Worm (Caenorhabditis elegans): ENCODE results near the gene nspc-3.

nspc-3 gene

DNA sequence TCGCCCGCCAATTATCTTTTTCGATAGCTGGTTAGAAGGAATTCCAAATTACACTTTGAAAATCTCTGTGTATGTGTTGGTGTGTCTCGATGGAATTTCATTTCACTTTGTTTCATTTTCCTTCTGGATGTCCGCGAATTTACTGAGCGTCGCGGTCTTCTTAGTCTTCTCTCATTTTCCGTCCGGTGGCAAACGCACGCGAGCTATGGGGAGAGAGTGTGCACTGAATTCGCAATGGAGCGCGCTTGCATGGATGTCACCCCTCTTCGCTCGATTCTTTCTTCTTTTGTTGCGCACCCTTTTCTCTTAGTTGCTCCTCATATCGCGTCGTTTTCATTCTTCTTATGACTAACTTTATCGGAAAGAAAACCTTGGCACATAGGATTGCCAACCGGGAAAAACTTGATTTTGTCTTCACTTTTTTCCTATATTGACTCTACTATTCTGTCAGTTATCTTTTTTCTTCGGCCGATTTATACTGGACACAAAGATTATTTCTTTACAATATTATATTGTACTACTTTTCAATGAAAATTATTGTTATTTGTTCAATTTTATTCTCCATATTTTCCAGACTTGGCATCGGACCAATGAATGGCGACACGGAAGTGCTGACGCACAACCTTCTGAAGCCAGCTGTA, 14.9 kb downstream of the nspc-3 start, which contains the start of gene dhhc-14:
TSS of gene dhhc-14 (plus strand) at position 591 of the 641 bp plus-strand sequence.
- TF ChIP-seq T22C8.4 (GFP tag; IDR thresholded peaks at IDR 0.05) = no peak
- 0 out of 2 replicates have a peak, but pooled peaks have one; percentile 52 for TF ChIP-seq flt-1 (GFP tag; IDR thresholded peaks at IDR 0.05)
- no peak for TF ChIP-seq ztf-29 (GFP tag; IDR thresholded peaks at IDR 0.05)
- TF ChIP-seq cog-1 (tag; optimal IDR thresholded peaks at IDR 0.05) = peak; percentile 37
- TF ChIP-seq ref-1 (GFP tag; conservative IDR thresholded peaks at IDR 0.05) = no peak
- peak; percentile 64; the same call in 1 of the 2 replicates for TF ChIP-seq ztf-23 (GFP tag; IDR thresholded peaks at IDR 0.05)
- no peak for TF ChIP-seq tab-1 (GFP tag; IDR thresholded peaks at IDR 0.05)
- TF ChIP-seq med-1 (GFP tag; optimal IDR thresholded peaks at IDR 0.05; ENCODE audit: insufficient read depth) = no peak
- no peak for TF ChIP-seq klf-2 (GFP tag; conservative IDR thresholded peaks at IDR 0.05)

DNA sequence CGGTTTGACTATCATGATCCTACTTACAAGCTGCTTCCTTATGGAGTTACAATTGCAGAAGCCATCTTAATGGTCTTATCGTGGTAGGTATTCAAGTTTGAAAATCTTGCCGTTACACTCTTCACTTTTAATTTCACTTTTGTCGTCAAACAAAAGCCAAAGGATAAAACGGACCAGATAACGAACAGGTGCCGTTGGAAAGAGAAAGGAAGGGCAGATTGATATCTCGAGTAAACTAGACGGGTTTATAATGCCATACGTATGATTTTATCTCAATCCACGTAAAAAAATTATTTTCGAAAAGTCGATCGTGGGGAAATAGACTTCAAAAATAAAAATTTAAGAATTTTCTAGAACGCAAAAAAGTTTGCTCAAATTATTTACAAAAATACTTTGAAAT, 17.1 kb downstream of the nspc-3 start:
- TF ChIP-seq med-1 (GFP tag; optimal IDR thresholded peaks at IDR 0.05; ENCODE audit: insufficient read depth) (no peak), klf-2 (GFP tag; conservative IDR thresholded peaks at IDR 0.05) (no peak), cog-1 (tag; optimal IDR thresholded peaks at IDR 0.05) (no peak), ref-1 (GFP tag; conservative IDR thresholded peaks at IDR 0.05) (no peak), flt-1 (GFP tag; IDR thresholded peaks at IDR 0.05) (no peak), ztf-23 (GFP tag; IDR thresholded peaks at IDR 0.05) (no peak), T22C8.4 (GFP tag; IDR thresholded peaks at IDR 0.05) (no peak), ztf-29 (GFP tag; IDR thresholded peaks at IDR 0.05) (no peak), tab-1 (GFP tag; IDR thresholded peaks at IDR 0.05) (no peak)

DNA sequence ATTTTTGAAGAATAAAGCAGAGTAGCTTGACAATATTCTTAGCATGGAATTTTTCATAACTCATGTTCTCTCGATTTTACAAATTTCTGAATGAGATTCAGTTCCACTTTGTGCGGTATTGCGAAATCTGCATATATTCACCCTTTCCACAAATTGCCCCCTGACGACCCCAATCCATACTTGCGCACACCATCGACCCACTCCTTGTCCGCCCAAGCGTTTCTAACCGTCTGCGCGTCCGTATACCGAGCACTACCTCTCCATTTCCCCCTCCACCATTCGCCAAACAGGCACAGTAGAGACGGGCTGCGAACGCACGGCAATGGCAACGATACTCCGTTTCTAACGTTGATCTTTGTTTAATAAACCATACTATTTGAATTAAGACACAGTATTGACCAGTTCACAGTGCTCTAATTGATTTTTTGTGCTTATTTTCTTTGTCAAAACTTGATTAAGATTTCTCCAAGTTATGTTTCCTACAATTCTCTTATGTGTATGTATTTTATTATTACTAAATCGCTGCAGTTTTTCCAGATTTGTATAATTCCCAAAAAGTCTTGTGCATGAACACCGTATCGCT, 19.8 kb downstream of the nspc-3 start, which contains the start of gene utx-1:
TSS of gene utx-1 (plus strand) at position 533 of the 583 bp plus-strand sequence.
- TF ChIP-seq T22C8.4 (GFP tag; IDR thresholded peaks at IDR 0.05) (peak; percentile 54; the same call in 1 of the 2 replicates), ref-1 (GFP tag; conservative IDR thresholded peaks at IDR 0.05) (no peak), tab-1 (GFP tag; IDR thresholded peaks at IDR 0.05) (peak; percentile 8; the same call in 1 of the 2 replicates), ztf-29 (GFP tag; IDR thresholded peaks at IDR 0.05) (no peak), cog-1 (tag; optimal IDR thresholded peaks at IDR 0.05) (peak; percentile 3), flt-1 (GFP tag; IDR thresholded peaks at IDR 0.05) (no peak), klf-2 (GFP tag; conservative IDR thresholded peaks at IDR 0.05) (no peak), med-1 (GFP tag; optimal IDR thresholded peaks at IDR 0.05; ENCODE audit: insufficient read depth) (no peak), ztf-23 (GFP tag; IDR thresholded peaks at IDR 0.05) (no peak)

DNA sequence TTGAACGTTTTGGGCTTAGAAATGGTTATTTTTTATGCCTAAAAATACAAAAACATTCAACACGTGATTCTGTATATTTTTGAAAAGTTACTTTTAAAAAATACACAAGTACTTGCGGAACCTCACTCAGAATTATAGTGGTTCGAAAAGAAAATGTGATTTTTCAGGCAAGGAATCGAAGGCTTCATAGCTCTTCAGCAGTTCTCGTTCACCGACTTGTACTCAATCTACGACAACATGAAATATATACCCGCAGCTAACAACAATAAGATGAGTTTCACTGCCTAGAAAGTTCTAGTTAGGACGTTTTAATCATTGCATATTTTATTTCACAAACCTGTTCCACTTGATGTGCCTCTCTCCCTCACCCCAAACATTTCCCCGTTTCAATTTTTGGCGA, 25.7 kb downstream of the nspc-3 start:
- TF ChIP-seq ztf-23 (GFP tag; IDR thresholded peaks at IDR 0.05) (no peak), med-1 (GFP tag; optimal IDR thresholded peaks at IDR 0.05; ENCODE audit: insufficient read depth) (no peak), klf-2 (GFP tag; conservative IDR thresholded peaks at IDR 0.05) (no peak), cog-1 (tag; optimal IDR thresholded peaks at IDR 0.05) (no peak), ztf-29 (GFP tag; IDR thresholded peaks at IDR 0.05) (no peak)

DNA sequence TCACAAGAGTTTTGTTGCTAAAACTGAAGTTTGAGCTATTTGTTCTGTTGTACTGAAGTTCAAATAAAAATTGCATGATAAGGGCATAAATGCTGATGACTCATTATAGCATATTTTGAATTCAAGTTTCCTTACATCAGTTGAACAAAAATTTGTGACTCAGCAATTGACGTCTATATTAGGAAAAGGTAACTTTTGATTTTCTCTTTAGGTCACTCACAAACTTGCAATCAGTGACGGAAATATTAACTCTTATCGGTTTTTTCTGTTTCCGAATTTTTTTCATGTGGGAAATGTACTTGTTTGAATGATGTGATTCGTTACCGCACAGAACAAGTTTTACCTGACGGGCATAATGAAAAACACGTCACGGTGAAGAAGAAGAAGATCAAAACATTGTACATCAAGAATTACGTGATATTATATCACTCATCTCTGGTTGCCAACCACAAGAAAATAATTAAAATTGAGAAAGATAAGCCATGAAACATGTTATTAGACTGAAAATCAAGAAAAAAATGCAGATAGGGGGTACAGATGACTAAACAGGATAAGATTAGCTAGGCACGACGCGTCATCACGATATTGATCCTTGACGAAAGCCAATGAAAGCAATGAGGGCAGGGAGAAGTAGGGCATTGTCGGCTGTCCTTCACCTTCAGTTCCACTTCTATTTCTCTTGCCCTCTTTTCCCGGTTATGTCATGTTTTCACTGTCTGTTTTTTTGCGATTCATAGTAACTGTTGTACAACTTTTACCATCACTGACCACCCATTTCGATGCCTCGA, 27.0 kb downstream of the nspc-3 start:
- no peak for TF ChIP-seq med-1 (GFP tag; optimal IDR thresholded peaks at IDR 0.05; ENCODE audit: insufficient read depth)
- no peak for TF ChIP-seq ztf-23 (GFP tag; IDR thresholded peaks at IDR 0.05)
- no peak for TF ChIP-seq flt-1 (GFP tag; IDR thresholded peaks at IDR 0.05)
- no peak for TF ChIP-seq T22C8.4 (GFP tag; IDR thresholded peaks at IDR 0.05)
- no peak for TF ChIP-seq tab-1 (GFP tag; IDR thresholded peaks at IDR 0.05)
- no peak for TF ChIP-seq ztf-29 (GFP tag; IDR thresholded peaks at IDR 0.05)
- TF ChIP-seq cog-1 (tag; optimal IDR thresholded peaks at IDR 0.05) = no peak
- TF ChIP-seq klf-2 (GFP tag; conservative IDR thresholded peaks at IDR 0.05) = no peak
- no peak for TF ChIP-seq ref-1 (GFP tag; conservative IDR thresholded peaks at IDR 0.05)

DNA sequence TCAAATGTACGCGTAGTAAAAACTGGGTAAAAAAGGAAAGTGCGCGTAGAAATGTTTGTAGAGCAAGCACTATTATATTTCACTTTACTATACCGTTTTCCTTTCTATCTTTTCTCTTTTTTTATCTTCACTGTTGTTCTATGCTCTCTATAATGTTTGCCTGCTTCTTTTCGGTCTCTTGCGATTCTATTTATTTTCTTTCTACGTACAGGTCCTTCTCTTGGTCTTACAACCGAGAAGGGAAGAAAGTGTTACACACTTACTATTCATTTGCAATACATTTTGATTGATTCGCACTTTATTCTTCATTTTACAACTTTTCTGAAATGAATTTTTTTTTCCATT, 27.5 kb downstream of the nspc-3 start:
- TF ChIP-seq flt-1 (GFP tag; IDR thresholded peaks at IDR 0.05) (no peak), ztf-23 (GFP tag; IDR thresholded peaks at IDR 0.05) (no peak), ref-1 (GFP tag; conservative IDR thresholded peaks at IDR 0.05) (no peak), klf-2 (GFP tag; conservative IDR thresholded peaks at IDR 0.05) (no peak), T22C8.4 (GFP tag; IDR thresholded peaks at IDR 0.05) (no peak), cog-1 (tag; optimal IDR thresholded peaks at IDR 0.05) (no peak), ztf-29 (GFP tag; IDR thresholded peaks at IDR 0.05) (no peak)

DNA sequence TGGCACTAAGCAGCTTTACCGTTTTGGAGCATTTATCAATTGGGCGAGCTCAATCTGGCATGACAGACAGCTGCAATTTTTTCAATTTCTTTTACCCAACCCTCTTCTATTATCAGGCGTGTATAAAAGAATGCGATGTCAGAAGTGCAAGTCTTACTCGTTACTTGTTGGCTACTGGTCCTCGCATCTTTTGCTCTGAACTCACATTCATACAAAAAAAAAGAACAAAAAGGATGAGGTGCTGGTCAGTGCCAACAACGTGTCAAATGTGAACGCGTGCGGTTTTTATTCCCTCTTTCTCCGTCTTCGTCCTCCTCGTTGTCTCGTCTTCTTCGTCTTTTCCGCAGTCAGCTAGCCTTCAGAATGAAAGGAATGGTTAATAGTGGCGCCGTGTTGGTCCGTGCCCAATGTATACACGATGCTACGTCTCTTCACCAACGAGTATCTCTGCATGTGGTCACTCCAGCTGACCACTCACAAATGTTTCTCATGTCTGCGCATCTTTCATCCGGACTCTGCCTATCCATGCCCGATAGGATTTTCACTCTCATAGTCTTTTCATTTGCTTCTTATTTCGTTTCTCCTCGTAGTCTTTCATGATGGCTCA, 29.0 kb downstream of the nspc-3 start:
- TF ChIP-seq T22C8.4 (GFP tag; IDR thresholded peaks at IDR 0.05) = no peak
- TF ChIP-seq ztf-23 (GFP tag; IDR thresholded peaks at IDR 0.05) = 0 out of 2 replicates have a peak, but pooled peaks have one; percentile 31
- TF ChIP-seq ref-1 (GFP tag; conservative IDR thresholded peaks at IDR 0.05) = no peak
- no peak for TF ChIP-seq tab-1 (GFP tag; IDR thresholded peaks at IDR 0.05)

DNA sequence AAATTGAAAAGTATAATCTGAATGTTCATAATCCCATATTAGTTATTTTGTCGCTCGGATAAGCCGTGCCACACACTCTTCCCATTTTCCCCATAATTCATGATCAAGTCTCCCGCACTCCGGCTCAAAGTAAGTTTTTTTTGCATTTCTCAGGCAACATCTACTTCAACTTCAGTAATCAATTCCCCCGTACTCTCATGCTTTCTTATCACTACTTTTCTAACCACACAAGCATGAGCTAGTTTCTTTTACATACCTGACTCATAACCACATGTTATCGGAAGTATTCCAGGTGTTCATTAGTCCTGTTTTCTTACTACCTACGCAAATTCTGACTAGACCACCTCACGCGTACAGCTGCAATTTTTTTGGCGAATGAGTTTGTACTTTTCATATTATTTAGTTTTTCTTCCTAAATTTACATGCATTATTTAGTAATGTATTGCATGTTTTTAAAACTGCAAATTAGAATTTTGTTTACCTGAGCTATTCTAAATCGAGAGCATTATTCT, 29.7 kb downstream of the nspc-3 start:
- TF ChIP-seq T22C8.4 (GFP tag; IDR thresholded peaks at IDR 0.05) (no peak), flt-1 (GFP tag; IDR thresholded peaks at IDR 0.05) (no peak), ztf-23 (GFP tag; IDR thresholded peaks at IDR 0.05) (no peak), klf-2 (GFP tag; conservative IDR thresholded peaks at IDR 0.05) (no peak), ztf-29 (GFP tag; IDR thresholded peaks at IDR 0.05) (no peak), tab-1 (GFP tag; IDR thresholded peaks at IDR 0.05) (no peak), cog-1 (tag; optimal IDR thresholded peaks at IDR 0.05) (no peak), ref-1 (GFP tag; conservative IDR thresholded peaks at IDR 0.05) (no peak), med-1 (GFP tag; optimal IDR thresholded peaks at IDR 0.05; ENCODE audit: insufficient read depth) (no peak)

DNA sequence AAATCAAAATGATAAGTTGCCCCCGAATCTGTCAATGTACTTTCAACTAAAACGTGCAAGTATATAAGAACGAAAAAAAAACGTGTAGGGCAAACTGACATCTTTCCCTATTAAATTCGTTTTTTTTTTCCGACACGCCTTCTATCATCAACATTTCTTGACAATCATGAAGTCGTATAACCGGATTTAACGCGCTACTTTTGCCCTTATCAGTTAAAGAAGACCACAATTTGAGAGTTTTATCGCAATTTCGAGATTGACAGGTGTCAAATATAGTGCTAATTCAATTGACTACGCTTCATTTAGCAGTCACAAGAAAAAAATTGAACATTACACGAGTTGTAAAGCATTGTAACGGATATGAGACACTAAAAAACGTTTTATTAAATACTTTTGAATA, 30.3 kb downstream of the nspc-3 start:
- TF ChIP-seq tab-1 (GFP tag; IDR thresholded peaks at IDR 0.05) = no peak
- no peak for TF ChIP-seq T22C8.4 (GFP tag; IDR thresholded peaks at IDR 0.05)
- no peak for TF ChIP-seq ztf-23 (GFP tag; IDR thresholded peaks at IDR 0.05)
- TF ChIP-seq cog-1 (tag; optimal IDR thresholded peaks at IDR 0.05) = no peak
- no peak for TF ChIP-seq med-1 (GFP tag; optimal IDR thresholded peaks at IDR 0.05; ENCODE audit: insufficient read depth)
- TF ChIP-seq ref-1 (GFP tag; conservative IDR thresholded peaks at IDR 0.05) = no peak
- TF ChIP-seq ztf-29 (GFP tag; IDR thresholded peaks at IDR 0.05) = no peak
- no peak for TF ChIP-seq flt-1 (GFP tag; IDR thresholded peaks at IDR 0.05)
- no peak for TF ChIP-seq klf-2 (GFP tag; conservative IDR thresholded peaks at IDR 0.05)

Data from whole organism, midembryonic.